Fruit fly (Drosophila melanogaster): ENCODE measurements around the gene Rac1.

Gene Rac1

dm6 chr3L:1319097-1319725 lies 16.7 kb upstream of the Rac1 start (continued):
- TF ChIP-seq tll (GFP tag; optimal IDR thresholded peaks at IDR 0.05), result no peak
- no peak for TF ChIP-seq hb (GFP tag; IDR thresholded peaks at IDR 0.05; ENCODE audit: partially characterized antibody)
- TF ChIP-seq CG8478 (optimal IDR thresholded peaks at IDR 0.05), result no peak
- TF ChIP-seq CG12391 (tag; optimal IDR thresholded peaks at IDR 0.05), result peak; percentile 82
- TF ChIP-seq Nf-YB (GFP tag; optimal IDR thresholded peaks at IDR 0.05), result peak; percentile 38
- peak; percentile 85 for TF ChIP-seq HLH3B (GFP tag; IDR thresholded peaks at IDR 0.05)
- no peak for TF ChIP-seq HmgD (GFP tag; optimal IDR thresholded peaks at IDR 0.05)
- TF ChIP-seq Dad (GFP tag; optimal IDR thresholded peaks at IDR 0.05), result peak; percentile 45
- TF ChIP-seq kah (GFP tag; optimal IDR thresholded peaks at IDR 0.05), result peak; percentile 64
- TF ChIP-seq Neu2 (GFP tag; optimal IDR thresholded peaks at IDR 0.05; ENCODE audit: borderline replicate concordance), result no peak
- TF ChIP-seq gcm2 (GFP tag; optimal IDR thresholded peaks at IDR 0.05), result peak; percentile 64
- TF ChIP-seq CG4854 (GFP tag; optimal IDR thresholded peaks at IDR 0.05), result peak; percentile 13
- TF ChIP-seq CG14441 (GFP tag; IDR thresholded peaks at IDR 0.05), result peak; percentile 80
- TF ChIP-seq Rx (GFP tag; IDR thresholded peaks at IDR 0.05), result peak; percentile 71
- peak; percentile 64 for TF ChIP-seq CG18764 (GFP tag; optimal IDR thresholded peaks at IDR 0.05)
- peak in 1 of 2 experiments; percentile 46 for TF ChIP-seq Eip74EF (GFP tag; optimal IDR thresholded peaks at IDR 0.05)
- TF ChIP-seq lola (GFP tag; optimal IDR thresholded peaks at IDR 0.05), result peak in 1 of 3 experiments; percentile 69
- no peak for TF ChIP-seq CG1647 (GFP tag; optimal IDR thresholded peaks at IDR 0.05)
- no peak for TF ChIP-seq Doc3 (GFP tag; IDR thresholded peaks at IDR 0.05; ENCODE audit: partially characterized antibody)
- peak; percentile 77 for TF ChIP-seq ems (GFP tag; optimal IDR thresholded peaks at IDR 0.05)
- peak; percentile 74 for TF ChIP-seq CG12659 (GFP tag; optimal IDR thresholded peaks at IDR 0.05)
- peak; percentile 26 for TF ChIP-seq CG13296 (GFP tag; optimal IDR thresholded peaks at IDR 0.05)
- peak; percentile 65 for TF ChIP-seq CG6813 (GFP tag; optimal IDR thresholded peaks at IDR 0.05)
- peak; percentile 33 for TF ChIP-seq CHES-1-like (GFP tag; optimal IDR thresholded peaks at IDR 0.05)
- peak; percentile 21 for TF ChIP-seq CG10267 (tag; optimal IDR thresholded peaks at IDR 0.05)
- peak; percentile 74; the same call in 1 of the 2 replicates for TF ChIP-seq lmd (GFP tag; IDR thresholded peaks at IDR 0.05)
- TF ChIP-seq gfzf (GFP tag; optimal IDR thresholded peaks at IDR 0.05), result peak; percentile 2
- TF ChIP-seq slbo (GFP tag; IDR thresholded peaks at IDR 0.05), result peak; percentile 48; the same call in 1 of the 2 replicates
- peak; percentile 75 for TF ChIP-seq CG17385 (GFP tag; optimal IDR thresholded peaks at IDR 0.05)
- TF ChIP-seq Pdp1 (GFP tag; optimal IDR thresholded peaks at IDR 0.05), result peak; percentile 24 to 72
- TF ChIP-seq z (GFP tag; IDR thresholded peaks at IDR 0.05), result 0 out of 3 replicates have a peak, but pooled peaks have one; percentile 17
- no peak for TF ChIP-seq Hr39 (optimal IDR thresholded peaks at IDR 0.05)
- peak; percentile 79 for TF ChIP-seq CG7839 (tag; optimal IDR thresholded peaks at IDR 0.05)
- peak; percentile 32 for TF ChIP-seq CG9817 (tag; optimal IDR thresholded peaks at IDR 0.05)
- peak; percentile 66; the same call in 2 of the 3 replicates for TF ChIP-seq CG11093 (GFP tag; IDR thresholded peaks at IDR 0.05)
- no peak for TF ChIP-seq vfl (GFP tag; optimal IDR thresholded peaks at IDR 0.05)
- TF ChIP-seq B-H1 (GFP tag; IDR thresholded peaks at IDR 0.05), result peak; percentile 73
- TF ChIP-seq gce (GFP tag; IDR thresholded peaks at IDR 0.05), result peak; percentile 86
- TF ChIP-seq C15 (GFP tag; IDR thresholded peaks at IDR 0.05), result peak; percentile 35; the same call in 1 of the 3 replicates
- TF ChIP-seq Opbp (GFP tag; IDR thresholded peaks at IDR 0.05; ENCODE audit: partially characterized antibody), result no peak
- no peak for TF ChIP-seq CG2889 (GFP tag; IDR thresholded peaks at IDR 0.05)
- TF ChIP-seq Tbp (GFP tag; optimal IDR thresholded peaks at IDR 0.05), result no peak
- TF ChIP-seq rib (GFP tag; IDR thresholded peaks at IDR 0.05), result no peak
- TF ChIP-seq CG2116 (GFP tag; optimal IDR thresholded peaks at IDR 0.05), result peak; percentile 19
- TF ChIP-seq CG5953 (GFP tag; IDR thresholded peaks at IDR 0.05), result peak; percentile 80
- TF ChIP-seq org-1 (GFP tag; optimal IDR thresholded peaks at IDR 0.05), result peak; percentile 56
- TF ChIP-seq CG10274 (GFP tag; optimal IDR thresholded peaks at IDR 0.05), result peak; percentile 10
- peak; percentile 28 for TF ChIP-seq Bteb2 (GFP tag; optimal IDR thresholded peaks at IDR 0.05)
- no peak for TF ChIP-seq br (optimal IDR thresholded peaks at IDR 0.05)
- TF ChIP-seq CG10462 (GFP tag; optimal IDR thresholded peaks at IDR 0.05), result peak; percentile 68

Measured in whole organism, embryonic.